Worm (Caenorhabditis elegans) whole organism, L4 larva: ENCODE measurements around the gene E02C12.8.

Experiments used
- ZK546.5 ChIP-seq, 2 experiments: sonication (generic microtip); optimal IDR thresholded peaks; 2 replicates each; lab custom pipeline; 2017; ENCODE audit warnings: missing biosample characterization in 2 of 2, missing genetic modification characterization in 2 of 2
- ceh-44 ChIP-seq: fragments of 200-800 bp; sonication (Bioruptor generic); IDR thresholded peaks from 2 replicates; pipeline ENCODE4 v1.3.6; 2022; ENCODE audit warnings: missing genetic modification reagents, missing genetic modification characterization, missing compliant biosample characterization
- cey-2 ChIP-seq: sonication (generic microtip); optimal IDR thresholded peaks from 3 replicates; lab custom pipeline; 2017; ENCODE audit warnings: missing genetic modification characterization, mild to moderate bottlenecking, missing compliant biosample characterization, antibody characterized with exemption, borderline replicate concordance; ENCODE audit not compliant: insufficient read depth
- fkh-10 ChIP-seq: fragments of 150-350 bp; optimal IDR thresholded peaks from 2 replicates; lab custom pipeline; 2014; ENCODE audit warnings: missing biosample characterization, missing genetic modification reagents, missing genetic modification characterization
- hlh-30 ChIP-seq: sonication (generic microtip); optimal IDR thresholded peaks from 2 replicates; lab custom pipeline; 2017; ENCODE audit warnings: antibody characterized with exemption, mild to moderate bottlenecking, missing genetic modification characterization, missing compliant biosample characterization; ENCODE audit not compliant: insufficient read depth
- lim-7 ChIP-seq: fragments of 200-800 bp; sonication (Bioruptor generic); IDR thresholded peaks from 2 replicates; pipeline ENCODE4 v1.3.6; 2022; ENCODE audit warnings: missing genetic modification characterization, missing compliant biosample characterization
- nhr-42 ChIP-seq: fragments of 200-800 bp; sonication (Bioruptor generic); IDR thresholded peaks from 2 replicates; pipeline ENCODE4 v1.3.6; 2022; ENCODE audit warnings: missing genetic modification characterization, missing compliant biosample characterization
- nhr-77 ChIP-seq: fragments of 150-350 bp; optimal IDR thresholded peaks from 2 replicates; lab custom pipeline; 2014; ENCODE audit warnings: missing biosample characterization, missing genetic modification characterization
- pha-4 ChIP-seq, 2 experiments: fragments of 150-350 bp in 1 of 2; fragments of 200-800 bp in 1 of 2; sonication (Bioruptor generic) in 1 of 2; IDR thresholded peaks in 1 of 2; optimal IDR thresholded peaks in 1 of 2; 2 replicates each; pipeline versions ENCODE4 v1.3.6 to Lab custom; 2014 to 2022; ENCODE audit warnings: missing genetic modification characterization in 2 of 2, missing genetic modification reagents in 2 of 2, missing biosample characterization in 1 of 2, missing compliant biosample characterization in 1 of 2
- snpc-4 ChIP-seq: fragments of 150-350 bp; optimal IDR thresholded peaks from 2 replicates; lab custom pipeline; 2014; ENCODE audit warnings: missing biosample characterization, missing genetic modification characterization
- tra-1 ChIP-seq: fragments of 200-800 bp; sonication (Bioruptor generic); IDR thresholded peaks from 2 replicates; pipeline ENCODE4 v1.3.6; 2022; ENCODE audit warnings: missing genetic modification reagents, missing genetic modification characterization, missing compliant biosample characterization
- vab-7 ChIP-seq: fragments of 200-800 bp; sonication (Bioruptor generic); IDR thresholded peaks from 2 replicates; pipeline ENCODE4 v1.3.6; 2022; ENCODE audit warnings: missing genetic modification reagents, missing genetic modification characterization, missing compliant biosample characterization
- ztf-11 ChIP-seq: fragments of 150-350 bp; optimal IDR thresholded peaks from 2 replicates; lab custom pipeline; 2014; ENCODE audit warnings: missing biosample characterization, missing genetic modification characterization

ce11 chrV:9384949-9385348 is 11.5 kb upstream of the E02C12.8 start:
- TF ChIP-seq ZK546.5 (tag; optimal IDR thresholded peaks at IDR 0.05; lab: Kevin White, UChicago) (no peak), cey-2 (tag; lab: Kevin White, UChicago) (no peak), tra-1 (GFP tag; lab: Robert Waterston, UW) (no peak), snpc-4 (no peak), ztf-11 (no peak), pha-4 (GFP tag; IDR thresholded peaks at IDR 0.05; lab: Robert Waterston, UW) (no peak), pha-4 (tag; optimal IDR thresholded peaks at IDR 0.05; lab: Kevin White, UChicago) (no peak), nhr-42 (GFP tag; lab: Robert Waterston, UW) (no peak), hlh-30 (no peak), vab-7 (GFP tag; lab: Robert Waterston, UW) (no peak), fkh-10 (GFP tag; lab: Kevin White, UChicago) (no peak), lim-7 (GFP tag; lab: Robert Waterston, UW) (no peak), nhr-77 (tag; lab: Kevin White, UChicago) (no peak), ceh-44 (GFP tag; lab: Robert Waterston, UW) (no peak)
